Fruit fly (Drosophila melanogaster): ENCODE data around the gene Nnf1b.

dm6 chr2L:780851-781250 lies 29.5 kb upstream of the Nnf1b start:
- no peak for TF ChIP-seq psq (optimal IDR thresholded peaks at IDR 0.05)
- no peak for TF ChIP-seq Sin3A (optimal IDR thresholded peaks at IDR 0.05)
- no peak for TF ChIP-seq h (optimal IDR thresholded peaks at IDR 0.05)
